Worm (Caenorhabditis elegans) whole organism, young adult: ENCODE data around the gene C14C6.3.

Source experiments
- B0035.1 ChIP-seq: sonication (generic microtip); optimal IDR thresholded peaks from 2 replicates; lab custom pipeline; 2016; ENCODE audit warnings: missing genetic modification characterization, mild to moderate bottlenecking, missing compliant biosample characterization, missing genotype, missing genetic modification reagents
- C06A6.2 ChIP-seq: fragments of 200-800 bp; sonication (Bioruptor generic); conservative IDR thresholded peaks from 2 replicates; pipeline ENCODE4 v1.3.6; 2022; ENCODE audit warnings: missing genetic modification characterization, missing compliant biosample characterization
- C17E4.6 ChIP-seq: fragments of 200-800 bp; sonication (Bioruptor generic); IDR thresholded peaks from 2 replicates; pipeline ENCODE4 v1.3.6; 2022; ENCODE audit warnings: missing genetic modification reagents, missing genetic modification characterization, missing compliant biosample characterization
- F39B2.1 ChIP-seq: fragments of 200-800 bp; sonication (Bioruptor generic); IDR thresholded peaks from 2 replicates; pipeline ENCODE4 v1.3.6; 2022; ENCODE audit warnings: missing genetic modification reagents, missing genetic modification characterization, missing compliant biosample characterization
- F49E8.2 ChIP-seq: sonication (generic microtip); optimal IDR thresholded peaks from 3 replicates; lab custom pipeline; 2017; ENCODE audit warnings: missing genetic modification characterization, mild to moderate bottlenecking, missing compliant biosample characterization, antibody characterized with exemption, moderate library complexity; ENCODE audit not compliant: insufficient read depth
- F52B5.7 ChIP-seq: sonication (generic microtip); optimal IDR thresholded peaks from 2 replicates; lab custom pipeline; 2016; ENCODE audit warnings: mild to moderate bottlenecking, missing genetic modification characterization, missing compliant biosample characterization
- K11D2.4 ChIP-seq: fragments of 200-800 bp; sonication (Bioruptor generic); IDR thresholded peaks from 2 replicates; pipeline ENCODE4 v1.3.6; 2022; ENCODE audit warnings: missing genetic modification reagents, missing genetic modification characterization, missing compliant biosample characterization
- K12H6.12 ChIP-seq: fragments of 200-800 bp; sonication (Bioruptor generic); optimal IDR thresholded peaks from 2 replicates; lab custom pipeline; 2018; ENCODE audit warnings: mild to moderate bottlenecking, missing genetic modification characterization, missing compliant biosample characterization
- Y53F4B.3 ChIP-seq: fragments of 200-800 bp; sonication (Bioruptor generic); IDR thresholded peaks from 2 replicates; pipeline ENCODE4 v1.3.6; 2022; ENCODE audit warnings: missing genetic modification reagents, missing genetic modification characterization, missing compliant biosample characterization
- Y56A3A.18 ChIP-seq: fragments of 200-800 bp; sonication (Bioruptor generic); IDR thresholded peaks from 2 replicates; pipeline ENCODE4 v1.3.6; 2022; ENCODE audit warnings: missing genetic modification reagents, missing genetic modification characterization, missing compliant biosample characterization
- Y67H2A.10 ChIP-seq: fragments of 200-800 bp; sonication (Bioruptor generic); conservative IDR thresholded peaks from 2 replicates; pipeline ENCODE4 v1.3.6; 2022; ENCODE audit warnings: missing genetic modification reagents, missing genetic modification characterization, missing compliant biosample characterization
- Y95B8A.8 ChIP-seq: fragments of 200-800 bp; sonication (Bioruptor generic); IDR thresholded peaks from 2 replicates; pipeline ENCODE4 v1.3.6; 2022; ENCODE audit warnings: missing genetic modification reagents, missing genetic modification characterization, missing compliant biosample characterization
- athp-1 ChIP-seq: sonication (generic microtip); optimal IDR thresholded peaks from 2 replicates; lab custom pipeline; 2017; ENCODE audit warnings: mild to moderate bottlenecking, missing genetic modification characterization, missing compliant biosample characterization
- bed-2 ChIP-seq: fragments of 200-800 bp; sonication (Bioruptor generic); IDR thresholded peaks from 2 replicates; pipeline ENCODE4 v1.3.6; 2022; ENCODE audit warnings: missing genetic modification reagents, missing genetic modification characterization, missing compliant biosample characterization
- cebp-2 ChIP-seq: fragments of 200-800 bp; sonication (Bioruptor generic); IDR thresholded peaks from 2 replicates; pipeline ENCODE4 v1.3.6; 2022; ENCODE audit warnings: missing genetic modification characterization, missing compliant biosample characterization
- ceh-58 ChIP-seq: fragments of 200-800 bp; sonication (Bioruptor generic); IDR thresholded peaks from 2 replicates; pipeline ENCODE4 v1.3.6; 2022; ENCODE audit warnings: missing genetic modification characterization, missing compliant biosample characterization
- dox-1 ChIP-seq: fragments of 200-800 bp; sonication (Bioruptor generic); IDR thresholded peaks from 2 replicates; pipeline ENCODE4 v1.3.6; 2022; ENCODE audit warnings: missing genetic modification reagents, missing genetic modification characterization, missing compliant biosample characterization
- dpff-1 ChIP-seq: sonication (generic microtip); optimal IDR thresholded peaks from 2 replicates; lab custom pipeline; 2017; ENCODE audit warnings: mild to moderate bottlenecking, missing genetic modification characterization, missing compliant biosample characterization
- egl-18 ChIP-seq: fragments of 200-800 bp; sonication (Bioruptor generic); IDR thresholded peaks from 2 replicates; pipeline ENCODE4 v1.3.6; 2022; ENCODE audit warnings: missing genetic modification reagents, missing genetic modification characterization, missing compliant biosample characterization
- ekl-4 ChIP-seq: fragments of 200-800 bp; sonication (Bioruptor generic); IDR thresholded peaks from 2 replicates; pipeline ENCODE4 v1.3.6; 2022; ENCODE audit warnings: missing genetic modification reagents, missing genetic modification characterization, missing compliant biosample characterization
- him-1 ChIP-seq: sonication (generic microtip); optimal IDR thresholded peaks from 2 replicates; lab custom pipeline; 2016; ENCODE audit warnings: missing genotype, missing genetic modification reagents, missing genetic modification characterization, missing compliant biosample characterization
- hrde-1 ChIP-seq: sonication (generic microtip); optimal IDR thresholded peaks from 2 replicates; lab custom pipeline; 2016; ENCODE audit warnings: missing genetic modification characterization, mild to moderate bottlenecking, missing compliant biosample characterization, moderate library complexity, missing genotype, missing genetic modification reagents, borderline replicate concordance
- let-526 ChIP-seq: fragments of 200-800 bp; sonication (Bioruptor generic); IDR thresholded peaks from 2 replicates; pipeline ENCODE4 v1.3.6; 2022; ENCODE audit warnings: missing genetic modification reagents, missing genetic modification characterization, missing compliant biosample characterization
- let-607 ChIP-seq, 2 experiments: fragments of 200-800 bp in 1 of 2; sonication (Bioruptor generic) in 1 of 2; sonication (generic microtip) in 1 of 2; optimal IDR thresholded peaks; 2 replicates each; lab custom pipeline; 2016 to 2018; ENCODE audit warnings: mild to moderate bottlenecking in 2 of 2, missing compliant biosample characterization in 2 of 2, missing genetic modification characterization in 2 of 2, moderate library complexity in 2 of 2, missing genotype in 1 of 2
- lsl-1 ChIP-seq: fragments of 200-800 bp; sonication (Bioruptor generic); optimal IDR thresholded peaks from 2 replicates; lab custom pipeline; 2018; ENCODE audit warnings: mild to moderate bottlenecking, missing genetic modification characterization, moderate library complexity, missing compliant biosample characterization
- lsy-27 ChIP-seq: sonication (generic microtip); optimal IDR thresholded peaks from 2 replicates; lab custom pipeline; 2017; ENCODE audit warnings: missing genetic modification characterization, mild to moderate bottlenecking, missing compliant biosample characterization, antibody characterized with exemption, missing genotype, borderline replicate concordance; ENCODE audit not compliant: insufficient read depth
- nhr-120 ChIP-seq: fragments of 200-800 bp; sonication (Bioruptor generic); IDR thresholded peaks from 2 replicates; pipeline ENCODE4 v1.3.6; 2022; ENCODE audit warnings: missing genetic modification characterization, missing compliant biosample characterization
- nhr-80 ChIP-seq: sonication (generic microtip); optimal IDR thresholded peaks from 2 replicates; lab custom pipeline; 2016; ENCODE audit warnings: missing genetic modification characterization, missing compliant biosample characterization
- rec-8 ChIP-seq, 2 experiments: sonication (generic microtip); optimal IDR thresholded peaks; 2 replicates each; lab custom pipeline; 2016; ENCODE audit warnings: mild to moderate bottlenecking in 2 of 2, missing genetic modification characterization in 2 of 2, missing genetic modification reagents in 2 of 2, missing genotype in 2 of 2, missing biosample characterization in 1 of 2, missing compliant biosample characterization in 1 of 2, moderate library complexity in 1 of 2
- sdz-38 ChIP-seq: sonication (generic microtip); optimal IDR thresholded peaks from 2 replicates; lab custom pipeline; 2016; ENCODE audit warnings: missing genotype, missing genetic modification characterization, missing compliant biosample characterization
- snpc-1.3 ChIP-seq: sonication (generic microtip); optimal IDR thresholded peaks from 2 replicates; lab custom pipeline; 2017; ENCODE audit warnings: missing genetic modification characterization, mild to moderate bottlenecking, missing compliant biosample characterization, antibody characterized with exemption, moderate library complexity, missing genotype, missing genetic modification reagents; ENCODE audit not compliant: insufficient read depth
- snpc-4 ChIP-seq, 5 experiments: fragments of 150-350 bp in 1 of 5; sonication (generic microtip) in 4 of 5; optimal IDR thresholded peaks; 2 replicates each; lab custom pipeline; 2014 to 2018; ENCODE audit warnings: missing genetic modification characterization in 5 of 5, missing biosample characterization in 3 of 5, antibody characterized with exemption in 2 of 5, mild to moderate bottlenecking in 2 of 5, missing compliant biosample characterization in 2 of 5, missing genotype in 2 of 5, moderate library complexity in 2 of 5, missing genetic modification reagents in 1 of 5
- tlf-1 ChIP-seq: fragments of 200-800 bp; sonication (Bioruptor generic); optimal IDR thresholded peaks from 2 replicates; lab custom pipeline; 2018; ENCODE audit warnings: mild to moderate bottlenecking, missing genetic modification characterization, missing compliant biosample characterization
- zim-3 ChIP-seq: sonication (generic microtip); optimal IDR thresholded peaks from 2 replicates; lab custom pipeline; 2017; ENCODE audit warnings: mild to moderate bottlenecking, missing genetic modification characterization, moderate library complexity, missing compliant biosample characterization
- ztf-28 ChIP-seq: fragments of 200-800 bp; sonication (Bioruptor generic); IDR thresholded peaks from 2 replicates; pipeline ENCODE4 v1.3.6; 2022; ENCODE audit warnings: missing genetic modification reagents, missing genetic modification characterization, missing compliant biosample characterization

Gene C14C6.3

ce11 chrV:502803-503273, 40.4 kb upstream of the C14C6.3 start, which contains the start of gene T01G6.10:
Gene T01G6.10 (minus strand): TSS chrV:503223.
- TF ChIP-seq B0035.1 (tag; lab: Kevin White, UChicago): no peak
- no peak for TF ChIP-seq lsy-27 (tag; lab: Kevin White, UChicago)
- no peak for TF ChIP-seq him-1 (tag; lab: Kevin White, UChicago)
- TF ChIP-seq Y53F4B.3 (GFP tag; lab: Robert Waterston, UW): no peak
- TF ChIP-seq, all 124 proteins: peak for 0

DNA sequence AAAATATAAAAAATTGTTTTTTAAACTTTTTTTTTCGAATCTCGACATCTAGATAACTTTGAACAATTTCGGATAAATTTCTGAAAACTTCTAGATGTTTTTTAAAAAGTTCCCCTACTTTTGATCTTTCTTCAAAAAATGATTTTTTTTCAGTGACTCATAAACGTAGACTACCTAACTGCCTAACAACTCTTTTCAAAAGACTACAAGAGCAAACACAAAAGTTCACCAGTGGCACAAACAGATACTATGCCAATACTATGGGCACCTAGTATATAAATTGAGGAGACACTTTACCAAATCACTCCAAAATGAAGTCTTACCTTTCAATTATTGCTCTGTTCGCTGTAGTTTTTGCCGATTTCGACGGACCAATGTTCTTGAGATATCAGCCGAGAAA, 39.5 kb upstream of the C14C6.3 start, which contains the start of gene srlf-35:
srlf-35 (plus strand) TSS at position 301 of the 400 bp plus-strand sequence.
- TF ChIP-seq let-526 (GFP tag; lab: Robert Waterston, UW) (no peak), C17E4.6 (no peak), cebp-2 (GFP tag; lab: Robert Waterston, UW) (no peak), snpc-1.3 (no peak), dox-1 (GFP tag; lab: Robert Waterston, UW) (no peak), Y67H2A.10 (GFP tag; lab: Robert Waterston, UW) (no peak), F52B5.7 (tag; lab: Kevin White, UChicago) (no peak), sdz-38 (no peak), athp-1 (no peak), Y56A3A.18 (GFP tag; lab: Robert Waterston, UW) (no peak), ztf-28 (GFP tag; lab: Robert Waterston, UW) (no peak), snpc-4 (GFP tag; optimal IDR thresholded peaks at IDR 0.05; lab: Kevin White, UChicago) (no peak), snpc-4 (tag; optimal IDR thresholded peaks at IDR 0.05; lab: Kevin White, UChicago) (no peak), lsl-1 (GFP tag; lab: Kevin White, UChicago) (no peak), dpff-1 (tag; lab: Kevin White, UChicago) (no peak), zim-3 (tag; lab: Kevin White, UChicago) (no peak), K12H6.12 (no peak)
- TF ChIP-seq, all 124 proteins: peak for 0

DNA sequence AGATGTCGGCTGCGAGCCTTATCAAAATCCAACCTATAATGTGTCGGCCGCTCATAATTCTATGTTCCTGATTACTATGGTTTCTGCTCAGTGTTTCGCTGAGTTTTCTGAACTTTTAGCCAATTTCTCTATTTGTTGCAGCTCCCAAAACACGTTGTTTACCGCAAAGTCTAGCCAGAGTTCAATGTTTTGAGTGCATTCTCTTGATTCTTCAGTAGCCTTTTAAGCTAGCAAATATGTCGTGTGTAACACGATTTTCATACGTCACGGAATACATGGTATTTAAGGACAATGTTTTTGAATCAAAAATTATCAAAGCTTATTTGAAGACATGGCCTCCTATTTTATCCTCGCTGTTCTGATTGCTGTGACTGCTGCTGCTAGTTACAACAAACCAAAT, 38.1 kb upstream of the C14C6.3 start, which contains the start of gene srlf-19:
srlf-19 (plus strand) TSS at position 301 of the 400 bp plus-strand sequence.
- no peak for TF ChIP-seq nhr-80 (tag; lab: Kevin White, UChicago)
- no peak for TF ChIP-seq let-607 (tag; optimal IDR thresholded peaks at IDR 0.05; lab: Kevin White, UChicago)
- no peak for TF ChIP-seq let-526 (GFP tag; lab: Robert Waterston, UW)
- TF ChIP-seq K11D2.4: no peak
- no peak for TF ChIP-seq rec-8 (tag; optimal IDR thresholded peaks at IDR 0.05; lab: Kevin White, UChicago)
- TF ChIP-seq C06A6.2 (GFP tag; lab: Robert Waterston, UW): no peak
- no peak for TF ChIP-seq hrde-1
- TF ChIP-seq ekl-4 (GFP tag; lab: Robert Waterston, UW): no peak

DNA sequence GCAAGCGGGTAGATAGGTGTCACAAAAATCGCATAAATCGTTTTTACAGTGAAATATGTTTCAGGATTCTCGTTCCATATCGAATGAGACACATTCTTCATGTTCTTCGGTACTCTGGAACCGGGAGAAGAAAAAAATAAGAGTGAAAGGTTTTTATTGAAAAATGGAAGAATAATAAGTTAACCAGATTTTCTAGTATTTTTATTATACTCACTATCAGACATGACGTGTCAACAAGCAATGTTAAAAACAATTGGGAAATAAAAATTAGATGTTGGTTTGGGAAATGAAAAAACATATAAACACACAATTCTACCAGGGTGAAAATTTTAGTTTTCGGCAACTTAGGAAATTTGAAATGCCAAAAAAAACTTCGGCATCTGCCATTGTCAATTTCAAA, 30.8 kb upstream of the C14C6.3 start, which contains the start of gene srh-37:
srh-37 (minus strand) TSS at position 101 of the 400 bp plus-strand sequence.
- no peak for TF ChIP-seq F49E8.2
- TF ChIP-seq tlf-1: no peak
- TF ChIP-seq Y95B8A.8 (GFP tag; lab: Robert Waterston, UW): no peak
- no peak for TF ChIP-seq egl-18 (GFP tag; lab: Robert Waterston, UW)
- TF ChIP-seq bed-2 (GFP tag; lab: Robert Waterston, UW): no peak
- no peak for TF ChIP-seq ceh-58
- TF ChIP-seq F39B2.1 (GFP tag; lab: Robert Waterston, UW): no peak
- TF ChIP-seq nhr-120 (GFP tag; lab: Robert Waterston, UW): no peak
